Worm (Caenorhabditis elegans): ENCODE measurements around the gene nlp-34.

DNA sequence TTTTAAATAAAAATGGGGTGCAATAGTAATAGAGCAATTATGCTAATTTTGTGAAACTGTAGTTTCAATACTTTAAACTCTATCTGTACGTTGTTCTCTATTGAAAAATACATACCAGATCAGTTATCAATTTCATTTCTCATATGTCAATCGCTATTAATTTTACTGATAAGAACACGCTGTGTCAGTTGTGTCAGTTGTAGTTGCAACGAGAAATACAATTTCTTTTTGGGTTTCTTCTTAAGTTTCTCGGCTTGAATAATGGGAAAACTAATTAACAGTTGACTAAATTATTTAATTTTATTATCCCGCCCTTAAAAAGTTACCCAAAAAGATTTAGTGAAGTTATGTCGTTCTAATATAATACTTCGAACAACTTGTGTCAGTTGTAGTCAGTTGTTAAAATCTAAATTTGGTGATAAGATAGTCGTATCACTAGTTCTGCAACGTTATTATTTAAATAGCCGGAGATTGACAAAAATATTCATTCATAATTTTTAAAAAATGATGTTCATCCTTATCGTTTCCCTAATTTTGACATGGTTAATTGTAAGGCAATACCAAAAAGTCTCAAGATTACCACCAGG is 42.9 kb downstream of the nlp-34 start, which contains the start of gene cyp-35A5:
- TF ChIP-seq pes-1 (GFP tag; IDR thresholded peaks at IDR 0.05) (no peak), tbx-11 (GFP tag; IDR thresholded peaks at IDR 0.05) (no peak), ama-1 (optimal IDR thresholded peaks at IDR 0.05) (no peak), hmbx-1 (tag; optimal IDR thresholded peaks at IDR 0.05) (no peak), sea-1 (GFP tag; conservative IDR thresholded peaks at IDR 0.05) (no peak), B0310.2 (tag; optimal IDR thresholded peaks at IDR 0.05) (no peak), F13C5.2 (tag; optimal IDR thresholded peaks at IDR 0.05) (no peak), scrt-1 (GFP tag; IDR thresholded peaks at IDR 0.05) (no peak)

Measured in whole organism, early embryonic.